Fruit fly (Drosophila melanogaster) whole organism, embryonic: ENCODE measurements around the gene CG9338.
A peak's percentile ranks its signal among the peaks of the same experiment; 100 is the strongest.

Experiments used
- Aef1 ChIP-seq: fragments of 200-800 bp; sonication (Bioruptor generic); IDR thresholded peaks from 3 replicates; pipeline ENCODE4 v1.3.6; 2022; ENCODE audit warnings: missing biosample characterization, missing genetic modification characterization
- Awh ChIP-seq: fragments of 200-800 bp; sonication (Bioruptor generic); IDR thresholded peaks from 2 replicates; pipeline ENCODE4, ENCODE4 v1.3.6; 2022; ENCODE audit warnings: missing biosample characterization, missing genetic modification characterization
- Bgb ChIP-seq: fragments of 200-800 bp; sonication (Bioruptor generic); IDR thresholded peaks from 2 replicates; pipeline ENCODE4 v1.3.6; 2022; ENCODE audit warnings: missing biosample characterization, missing genetic modification characterization; ENCODE audit not compliant: partially characterized antibody
- CG1024 ChIP-seq: fragments of 200-800 bp; sonication (Bioruptor generic); IDR thresholded peaks from 2 replicates; pipeline ENCODE4 v1.3.6; 2022; ENCODE audit warnings: missing biosample characterization, missing genetic modification characterization
- CG10959 ChIP-seq: fragments of 200-800 bp; sonication (Bioruptor generic); IDR thresholded peaks from 2 replicates; pipeline ENCODE4 v1.3.6; 2022; ENCODE audit warnings: missing biosample characterization, missing genetic modification characterization
- CG12155 ChIP-seq: fragments of 200-800 bp; sonication (Bioruptor generic); optimal IDR thresholded peaks from 3 replicates; lab custom pipeline; 2016; ENCODE audit warnings: missing biosample characterization, missing genetic modification characterization
- CG13894 ChIP-seq: fragments of 200-800 bp; sonication (Bioruptor generic); optimal IDR thresholded peaks from 3 replicates; lab custom pipeline; 2018; ENCODE audit warnings: missing biosample characterization, mild to moderate bottlenecking, missing genetic modification characterization, moderate library complexity
- CG14667 ChIP-seq: fragments of 200-800 bp; sonication (Bioruptor generic); IDR thresholded peaks from 2 replicates; pipeline ENCODE4 v1.3.6; 2022; ENCODE audit warnings: missing biosample characterization, missing genetic modification characterization
- CG1603 ChIP-seq: fragments of 200-800 bp; sonication (Bioruptor generic); optimal IDR thresholded peaks from 2 replicates; lab custom pipeline; 2019; ENCODE audit warnings: missing biosample characterization, mild to moderate bottlenecking, missing genetic modification characterization, moderate library complexity
- CG17829 ChIP-seq: fragments of 200-800 bp; optimal IDR thresholded peaks from 2 replicates; lab custom pipeline; 2019; ENCODE audit warnings: missing biosample characterization, mild to moderate bottlenecking, missing genetic modification characterization, moderate library complexity
- CG18011 ChIP-seq: fragments of 200-800 bp; sonication (Bioruptor generic); optimal IDR thresholded peaks from 2 replicates; lab custom pipeline; 2017; ENCODE audit warnings: missing biosample characterization, missing genetic modification characterization, mild to moderate bottlenecking, moderate library complexity, missing genotype
- CG3995 ChIP-seq: fragments of 200-800 bp; sonication (Bioruptor generic); optimal IDR thresholded peaks from 3 replicates; lab custom pipeline; 2016; ENCODE audit warnings: missing biosample characterization, missing genetic modification characterization
- CG5953 ChIP-seq: fragments of 200-800 bp; sonication (Bioruptor generic); IDR thresholded peaks from 2 replicates; pipeline ENCODE4 v1.3.6; 2022; ENCODE audit warnings: missing biosample characterization, missing genetic modification characterization
- CG6813 ChIP-seq: fragments of 200-800 bp; sonication (Bioruptor generic); optimal IDR thresholded peaks from 2 replicates; lab custom pipeline; 2017; ENCODE audit warnings: missing biosample characterization, missing genetic modification characterization, mild to moderate bottlenecking, moderate library complexity, missing genetic modification reagents
- CG7271 ChIP-seq: fragments of 200-800 bp; sonication (Bioruptor generic); optimal IDR thresholded peaks from 2 replicates; lab custom pipeline; 2018; ENCODE audit warnings: missing biosample characterization, mild to moderate bottlenecking, missing genetic modification characterization, moderate library complexity
- CG7372 ChIP-seq: fragments of 200-800 bp; sonication (Bioruptor generic); IDR thresholded peaks from 2 replicates; pipeline ENCODE4 v1.3.6; 2022; ENCODE audit warnings: missing biosample characterization, missing genetic modification characterization
- CG7745 ChIP-seq: fragments of 200-800 bp; sonication (Bioruptor generic); optimal IDR thresholded peaks from 2 replicates; lab custom pipeline; 2018; ENCODE audit warnings: missing biosample characterization, mild to moderate bottlenecking, missing genetic modification characterization, moderate library complexity
- CG8765 ChIP-seq: fragments of 200-800 bp; sonication (Bioruptor generic); IDR thresholded peaks from 2 replicates; pipeline ENCODE4 v1.3.6; 2022; ENCODE audit warnings: missing biosample characterization, missing genetic modification characterization
- CHES-1-like ChIP-seq: fragments of 200-800 bp; sonication (Bioruptor generic); optimal IDR thresholded peaks from 2 replicates; lab custom pipeline; 2016; ENCODE audit warnings: missing biosample characterization, missing genetic modification characterization
- Drgx ChIP-seq: fragments of 200-800 bp; sonication (Bioruptor generic); IDR thresholded peaks from 2 replicates; pipeline ENCODE4 v1.3.6; 2022; ENCODE audit warnings: missing biosample characterization, missing genetic modification characterization
- Ets65A ChIP-seq: fragments of 200-800 bp; sonication (Bioruptor generic); peaks from one replicate; lab custom pipeline; 2016; ENCODE audit warnings: missing biosample characterization, missing genetic modification characterization
- Gug ChIP-seq: fragments of 200-800 bp; sonication (Bioruptor generic); IDR thresholded peaks from 4 replicates; pipeline ENCODE4 v1.3.6; 2022; ENCODE audit warnings: missing biosample characterization, missing genetic modification characterization
- Med ChIP-seq: fragments of 200-800 bp; sonication (Bioruptor generic); peaks from one replicate; lab custom pipeline; 2016; ENCODE audit warnings: missing biosample characterization, missing genetic modification characterization, mild to moderate bottlenecking, inconsistent platforms, moderate library complexity
- Opbp ChIP-seq: fragments of 200-800 bp; sonication (Bioruptor generic); IDR thresholded peaks from 3 replicates; pipeline ENCODE4 v1.3.6; 2022; ENCODE audit warnings: missing biosample characterization, missing genetic modification characterization; ENCODE audit not compliant: partially characterized antibody
- Pdp1 ChIP-seq, 2 experiments: fragments of 200-800 bp; sonication (Bioruptor generic); optimal IDR thresholded peaks; 3 replicates each; lab custom pipeline; 2016; ENCODE audit warnings: missing biosample characterization in 2 of 2, missing genetic modification characterization in 2 of 2, mild to moderate bottlenecking in 1 of 2, moderate library complexity in 1 of 2
- Ptx1 ChIP-seq: fragments of 200-800 bp; sonication (Bioruptor generic); IDR thresholded peaks from 2 replicates; pipeline ENCODE4 v1.3.6; 2022; ENCODE audit warnings: missing biosample characterization, missing genetic modification characterization
- Ravus ChIP-seq: fragments of 200-800 bp; sonication (Bioruptor generic); IDR thresholded peaks from 2 replicates; pipeline ENCODE4 v1.3.6; 2022; ENCODE audit warnings: missing biosample characterization, missing genetic modification characterization
- Side ChIP-seq: fragments of 200-800 bp; sonication (Bioruptor generic); optimal IDR thresholded peaks from 2 replicates; lab custom pipeline; 2016; ENCODE audit warnings: missing biosample characterization, missing genetic modification characterization
- Sin3A ChIP-seq: fragments of >200 bp; optimal IDR thresholded peaks from 2 replicates; lab custom pipeline; 2018
- al ChIP-seq: fragments of 200-800 bp; sonication (Bioruptor generic); IDR thresholded peaks from 2 replicates; pipeline ENCODE4 v1.3.6; 2022; ENCODE audit warnings: missing biosample characterization, missing genetic modification characterization
- ase ChIP-seq: fragments of 200-800 bp; sonication (Bioruptor generic); IDR thresholded peaks from 3 replicates; pipeline ENCODE4 v1.3.6; 2022; ENCODE audit warnings: missing biosample characterization, missing genetic modification characterization
- bcd ChIP-seq: fragments of 200-800 bp; sonication (Bioruptor generic); optimal IDR thresholded peaks from 2 replicates; lab custom pipeline; 2017; ENCODE audit warnings: missing biosample characterization, mild to moderate bottlenecking, missing genetic modification characterization
- disco-r ChIP-seq: fragments of 200-800 bp; sonication (Bioruptor generic); optimal IDR thresholded peaks from 2 replicates; lab custom pipeline; 2016; ENCODE audit warnings: missing biosample characterization, missing genetic modification characterization
- fu2 ChIP-seq: fragments of 200-800 bp; sonication (Bioruptor generic); optimal IDR thresholded peaks from 2 replicates; lab custom pipeline; 2016; ENCODE audit warnings: missing biosample characterization, missing genetic modification characterization
- hkb ChIP-seq, 2 experiments: fragments of 200-800 bp in 1 of 2; fragments of >200 bp in 1 of 2; sonication (Bioruptor generic) in 1 of 2; IDR thresholded peaks in 1 of 2; optimal IDR thresholded peaks in 1 of 2; 2 replicates each; pipeline versions ENCODE4 v1.3.6 to Lab custom; 2017 to 2022; ENCODE audit warnings: missing biosample characterization in 1 of 2, missing genetic modification characterization in 1 of 2
- klu ChIP-seq: fragments of 200-800 bp; sonication (Bioruptor generic); IDR thresholded peaks from 2 replicates; pipeline ENCODE4 v1.3.6; 2022; ENCODE audit warnings: missing biosample characterization, missing genetic modification characterization
- mirr ChIP-seq: fragments of 200-800 bp; sonication (Bioruptor generic); optimal IDR thresholded peaks from 3 replicates; lab custom pipeline; 2018; ENCODE audit warnings: missing biosample characterization, mild to moderate bottlenecking, missing genetic modification characterization
- otp ChIP-seq: fragments of 200-800 bp; sonication (Bioruptor generic); IDR thresholded peaks from 3 replicates; pipeline ENCODE4, ENCODE4 v1.3.6; 2022; ENCODE audit warnings: missing biosample characterization, missing genetic modification characterization
- pan ChIP-seq, 4 experiments: fragments of >200 bp in 3 of 4; fragments of 200-800 bp in 1 of 4; sonication (Bioruptor generic) in 1 of 4; optimal IDR thresholded peaks in 3 of 4; IDR thresholded peaks in 1 of 4; 2 replicates each; pipeline versions ENCODE4 v1.3.6 to Lab custom; 2017 to 2022; ENCODE audit warnings: missing biosample characterization in 2 of 4, missing genetic modification characterization in 2 of 4, mixed read lengths in 1 of 4
- peb ChIP-seq: fragments of 200-800 bp; sonication (Bioruptor generic); IDR thresholded peaks from 2 replicates; pipeline ENCODE4 v1.3.6; 2022; ENCODE audit warnings: missing biosample characterization, missing genetic modification characterization
- pho ChIP-seq: fragments of 200-800 bp; sonication (Bioruptor generic); optimal IDR thresholded peaks from 2 replicates; lab custom pipeline; 2016; ENCODE audit warnings: missing biosample characterization, missing genetic modification characterization
- pros ChIP-seq: fragments of 200-800 bp; sonication (Bioruptor generic); optimal IDR thresholded peaks from 3 replicates; lab custom pipeline; 2019; ENCODE audit warnings: missing biosample characterization, mild to moderate bottlenecking, missing genetic modification characterization, moderate library complexity
- rib ChIP-seq: fragments of 200-800 bp; sonication (Bioruptor generic); IDR thresholded peaks from 2 replicates; pipeline ENCODE4 v1.3.6; 2022; ENCODE audit warnings: missing biosample characterization, missing genetic modification characterization
- sens ChIP-seq: fragments of 200-800 bp; sonication (Bioruptor generic); peaks from one replicate; lab custom pipeline; 2016; ENCODE audit warnings: missing biosample characterization, missing genetic modification characterization
- slbo ChIP-seq: fragments of 200-800 bp; sonication (Bioruptor generic); IDR thresholded peaks from 2 replicates; pipeline ENCODE4 v1.3.6; 2022; ENCODE audit warnings: missing biosample characterization, missing genetic modification characterization
- stc ChIP-seq: fragments of 200-800 bp; sonication (Bioruptor generic); IDR thresholded peaks from 2 replicates; pipeline ENCODE4 v1.3.6; 2022; ENCODE audit warnings: missing biosample characterization, missing genetic modification characterization
- stwl ChIP-seq: fragments of 200-800 bp; sonication (Bioruptor generic); optimal IDR thresholded peaks from 3 replicates; lab custom pipeline; 2018; ENCODE audit warnings: missing biosample characterization, mild to moderate bottlenecking, missing genetic modification characterization, moderate library complexity
- tio ChIP-seq: fragments of 200-800 bp; sonication (Bioruptor generic); optimal IDR thresholded peaks from 2 replicates; lab custom pipeline; 2017; ENCODE audit warnings: missing biosample characterization, missing genetic modification characterization, inconsistent platforms
- yki ChIP-seq: fragments of >200 bp; optimal IDR thresholded peaks from 3 replicates; lab custom pipeline; 2018

Gene CG9338

dm6 chr2L:20907995-20908654 is 43.1 kb downstream of the CG9338 start:
- peak; percentile 23; the same call in 1 of the 2 replicates for TF ChIP-seq Bgb
- TF ChIP-seq Med (GFP tag; lab: Kevin White, UChicago), result peak; percentile 29
- no peak for TF ChIP-seq CG3995

- TF ChIP-seq CG13894 (tag; lab: Kevin White, UChicago), result no peak
- no peak for TF ChIP-seq tio (GFP tag; lab: Kevin White, UChicago)
- TF ChIP-seq CG1603, result no peak
- peak in 1 of 2 experiments; percentile 78 for TF ChIP-seq Pdp1 (GFP tag; optimal IDR thresholded peaks at IDR 0.05; lab: Kevin White, UChicago)
- TF ChIP-seq al, result no peak
- no peak for TF ChIP-seq pros (GFP tag; lab: Kevin White, UChicago)
- TF ChIP-seq CG7372 (GFP tag; lab: Robert Waterston, UW), result peak; percentile 55; the same call in 1 of the 2 replicates
- TF ChIP-seq stwl, result no peak
- TF ChIP-seq yki, result no peak
- 0 out of 2 replicates have a peak, but pooled peaks have one; percentile 5 for TF ChIP-seq Drgx (GFP tag; lab: Robert Waterston, UW)
- no peak for TF ChIP-seq bcd (GFP tag; lab: Kevin White, UChicago)
- no peak for TF ChIP-seq Gug (GFP tag; lab: Robert Waterston, UW)
- no peak for TF ChIP-seq ase
- TF ChIP-seq CG12155, result no peak
- TF ChIP-seq, all 482 proteins: peak for 3
Measured at dm6 chr2L:20909301-20909700, 44.3 kb downstream of the CG9338 start.

DNA sequence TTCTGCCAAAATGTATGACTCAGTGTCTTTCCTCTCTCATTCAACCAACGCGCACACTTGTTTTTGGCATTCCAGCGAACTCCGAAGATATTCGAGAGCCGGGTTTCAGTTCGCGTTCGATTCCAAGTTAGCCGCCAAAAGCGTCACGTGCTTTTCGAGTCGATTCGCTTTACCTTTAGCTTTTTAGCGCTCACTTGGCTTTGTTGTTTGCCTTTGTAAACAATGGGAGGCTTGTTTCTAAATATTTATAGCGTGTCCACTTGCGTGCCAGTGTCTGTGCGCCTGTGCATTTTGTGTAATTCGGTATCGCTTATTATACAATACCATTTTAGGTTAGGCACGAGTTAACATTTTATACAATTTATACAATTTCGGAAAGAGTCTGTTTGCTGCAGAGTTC is 46.4 kb downstream of the CG9338 start:
- TF ChIP-seq CG10959 (no peak), CG1024 (GFP tag; lab: Robert Waterston, UW) (no peak), stwl (no peak), pho (no peak), rib (no peak), fu2 (no peak), disco-r (GFP tag; lab: Kevin White, UChicago) (no peak), slbo (GFP tag; lab: Robert Waterston, UW) (no peak), Aef1 (GFP tag; lab: Robert Waterston, UW) (no peak), mirr (GFP tag; lab: Kevin White, UChicago) (peak; percentile 44), Opbp (GFP tag; lab: Robert Waterston, UW) (no peak), CHES-1-like (GFP tag; lab: Kevin White, UChicago) (no peak), Sin3A (lab: Kevin White, UChicago) (no peak), Ets65A (GFP tag; lab: Kevin White, UChicago) (peak; percentile 36), CG6813 (peak; percentile 68), sens (GFP tag; lab: Kevin White, UChicago) (no peak), otp (GFP tag; lab: Robert Waterston, UW) (0 out of 3 replicates have a peak, but pooled peaks have one; percentile 43), CG7745 (tag; lab: Kevin White, UChicago) (no peak), peb (GFP tag; lab: Robert Waterston, UW) (no peak), CG5953 (GFP tag; lab: Robert Waterston, UW) (no peak), CG8765 (GFP tag; lab: Robert Waterston, UW) (no peak), Awh (GFP tag; lab: Robert Waterston, UW) (no peak; the same call in 1 of the 2 replicates), hkb (optimal IDR thresholded peaks at IDR 0.05; lab: Kevin White, UChicago) (no peak), hkb (GFP tag; IDR thresholded peaks at IDR 0.05; lab: Robert Waterston, UW) (peak; percentile 47; the same call in 1 of the 2 replicates), Ravus (GFP tag; lab: Robert Waterston, UW) (no peak), CG14667 (GFP tag; lab: Robert Waterston, UW) (no peak), CG17829 (tag; lab: Kevin White, UChicago) (no peak), CG18011 (GFP tag; lab: Kevin White, UChicago) (no peak), pan (optimal IDR thresholded peaks at IDR 0.05; lab: Kevin White, UChicago) (no peak), pan (GFP tag; optimal IDR thresholded peaks at IDR 0.05 in 1 of 2, IDR thresholded peaks at IDR 0.05 in 1 of 2) (peak in 1 of 2 experiments; percentile 8), Side (GFP tag; lab: Kevin White, UChicago) (no peak), stc (GFP tag; lab: Robert Waterston, UW) (no peak), CG7271 (tag; lab: Kevin White, UChicago) (no peak), Ptx1 (GFP tag; lab: Robert Waterston, UW) (no peak), klu (GFP tag; lab: Robert Waterston, UW) (no peak)
